Worm (Caenorhabditis elegans) whole organism, late embryonic: Measurements from ENCODE around the gene R05G6.5.

Source experiments
- C08G9.2 ChIP-seq: sonication (generic microtip); optimal IDR thresholded peaks from 2 replicates; lab custom pipeline; 2016; ENCODE audit warnings: mild to moderate bottlenecking, missing genetic modification characterization, moderate library complexity, missing compliant biosample characterization
- F13H6.1 ChIP-seq: sonication (generic microtip); optimal IDR thresholded peaks from 2 replicates; lab custom pipeline; 2016; ENCODE audit warnings: missing genetic modification characterization, missing compliant biosample characterization
- T23F11.4 ChIP-seq: fragments of 200-800 bp; sonication (Bioruptor generic); optimal IDR thresholded peaks from 2 replicates; lab custom pipeline; 2018; ENCODE audit warnings: mild to moderate bottlenecking, missing genetic modification characterization, missing compliant biosample characterization
- Y22D7AL.16 ChIP-seq: sonication (generic microtip); optimal IDR thresholded peaks from 2 replicates; lab custom pipeline; 2016; ENCODE audit warnings: missing genetic modification characterization, missing compliant biosample characterization
- ama-1 ChIP-seq: fragments of 150-350 bp; optimal IDR thresholded peaks from 2 replicates; lab custom pipeline; 2014
- ceh-14 ChIP-seq: sonication (generic microtip); optimal IDR thresholded peaks from 2 replicates; lab custom pipeline; 2016; ENCODE audit warnings: missing genotype, missing genetic modification characterization, missing compliant biosample characterization
- ceh-19 ChIP-seq: fragments of 200-800 bp; sonication (Bioruptor generic); optimal IDR thresholded peaks from 2 replicates; lab custom pipeline; 2018; ENCODE audit warnings: mild to moderate bottlenecking, missing genetic modification characterization, missing compliant biosample characterization
- ceh-22 ChIP-seq: sonication (generic microtip); optimal IDR thresholded peaks from 2 replicates; lab custom pipeline; 2017; ENCODE audit warnings: missing biosample characterization, missing genetic modification characterization
- ceh-34 ChIP-seq: sonication (generic microtip); optimal IDR thresholded peaks from 2 replicates; lab custom pipeline; 2016; ENCODE audit warnings: mild to moderate bottlenecking, missing genetic modification characterization, missing compliant biosample characterization
- ceh-45 ChIP-seq: fragments of 200-800 bp; sonication (Bioruptor generic); IDR thresholded peaks from 2 replicates; pipeline ENCODE4 v1.3.6; 2022; ENCODE audit warnings: missing genetic modification reagents, missing genetic modification characterization, missing compliant biosample characterization
- ceh-48 ChIP-seq: sonication (generic microtip); optimal IDR thresholded peaks from 2 replicates; lab custom pipeline; 2016; ENCODE audit warnings: missing genetic modification characterization, inconsistent platforms, missing compliant biosample characterization
- ceh-6 ChIP-seq: fragments of 200-800 bp; sonication (Bioruptor generic); optimal IDR thresholded peaks from 2 replicates; lab custom pipeline; 2018; ENCODE audit warnings: mild to moderate bottlenecking, missing genetic modification characterization, missing compliant biosample characterization
- ceh-9 ChIP-seq: sonication (generic microtip); optimal IDR thresholded peaks from 2 replicates; lab custom pipeline; 2016; ENCODE audit warnings: mild to moderate bottlenecking, missing genetic modification characterization, inconsistent platforms, missing compliant biosample characterization
- elt-2 ChIP-seq: sonication (generic microtip); optimal IDR thresholded peaks from 2 replicates; lab custom pipeline; 2016; ENCODE audit warnings: missing genetic modification reagents, missing genetic modification characterization, missing compliant biosample characterization
- ets-4 ChIP-seq: sonication (generic microtip); optimal IDR thresholded peaks from 2 replicates; lab custom pipeline; 2016; ENCODE audit warnings: missing genetic modification characterization, missing compliant biosample characterization
- eyg-1 ChIP-seq: sonication (generic microtip); optimal IDR thresholded peaks from 2 replicates; lab custom pipeline; 2016; ENCODE audit warnings: missing genotype, missing genetic modification characterization, missing compliant biosample characterization
- hlh-8 ChIP-seq: sonication (generic microtip); optimal IDR thresholded peaks from 2 replicates; lab custom pipeline; 2016; ENCODE audit warnings: missing genotype, missing genetic modification characterization, missing compliant biosample characterization
- lin-11 ChIP-seq: fragments of 200-800 bp; sonication (Bioruptor generic); optimal IDR thresholded peaks from 2 replicates; lab custom pipeline; 2018; ENCODE audit warnings: mild to moderate bottlenecking, missing genetic modification characterization, missing compliant biosample characterization
- madf-2 ChIP-seq: sonication (generic microtip); optimal IDR thresholded peaks from 2 replicates; lab custom pipeline; 2017; ENCODE audit warnings: missing genetic modification characterization, missing compliant biosample characterization
- mec-3 ChIP-seq: sonication (generic microtip); optimal IDR thresholded peaks from 2 replicates; lab custom pipeline; 2016; ENCODE audit warnings: borderline replicate concordance, missing genetic modification characterization, missing compliant biosample characterization
- nfya-1 ChIP-seq: sonication (generic microtip); optimal IDR thresholded peaks from 2 replicates; lab custom pipeline; 2017; ENCODE audit warnings: missing genetic modification characterization, mild to moderate bottlenecking, missing compliant biosample characterization, antibody characterized with exemption, moderate library complexity
- nhr-11 ChIP-seq: fragments of 150-350 bp; optimal IDR thresholded peaks from 2 replicates; lab custom pipeline; 2014; ENCODE audit warnings: missing biosample characterization, missing genetic modification characterization
- nhr-232 ChIP-seq: sonication (generic microtip); optimal IDR thresholded peaks from 2 replicates; lab custom pipeline; 2016; ENCODE audit warnings: missing genetic modification characterization, missing compliant biosample characterization
- npax-4 ChIP-seq: sonication (generic microtip); optimal IDR thresholded peaks from 2 replicates; lab custom pipeline; 2016; ENCODE audit warnings: missing genetic modification characterization, missing compliant biosample characterization
- pag-3 ChIP-seq: sonication (generic microtip); optimal IDR thresholded peaks from 2 replicates; lab custom pipeline; 2016; ENCODE audit warnings: missing compliant biosample characterization, missing genetic modification characterization, borderline replicate concordance
- pha-2 ChIP-seq: sonication (generic microtip); optimal IDR thresholded peaks from 2 replicates; lab custom pipeline; 2017; ENCODE audit warnings: mild to moderate bottlenecking, missing genetic modification characterization, missing compliant biosample characterization
- pqm-1 ChIP-seq: sonication (generic microtip); optimal IDR thresholded peaks from 2 replicates; lab custom pipeline; 2016; ENCODE audit warnings: missing genetic modification characterization, missing compliant biosample characterization
- pros-1 ChIP-seq: fragments of 150-350 bp; optimal IDR thresholded peaks from 2 replicates; lab custom pipeline; 2014; ENCODE audit warnings: missing biosample characterization, missing genetic modification reagents, missing genetic modification characterization
- ref-2 ChIP-seq: sonication (generic microtip); optimal IDR thresholded peaks from 2 replicates; lab custom pipeline; 2016; ENCODE audit warnings: missing genetic modification characterization, missing compliant biosample characterization
- rnt-1 ChIP-seq: sonication (generic microtip); optimal IDR thresholded peaks from 2 replicates; lab custom pipeline; 2016; ENCODE audit warnings: missing genetic modification characterization, missing compliant biosample characterization
- syd-9 ChIP-seq: sonication (generic microtip); optimal IDR thresholded peaks from 2 replicates; lab custom pipeline; 2016; ENCODE audit warnings: mild to moderate bottlenecking, missing genetic modification characterization, moderate library complexity, missing compliant biosample characterization
- tbx-2 ChIP-seq: sonication (generic microtip); optimal IDR thresholded peaks from 2 replicates; lab custom pipeline; 2016; ENCODE audit warnings: missing genetic modification characterization, missing compliant biosample characterization
- tbx-7 ChIP-seq: sonication (generic microtip); optimal IDR thresholded peaks from 2 replicates; lab custom pipeline; 2016; ENCODE audit warnings: missing genotype, missing genetic modification characterization, missing compliant biosample characterization
- ttx-3 ChIP-seq: sonication (generic microtip); optimal IDR thresholded peaks from 2 replicates; lab custom pipeline; 2016; ENCODE audit warnings: missing genetic modification reagents, missing genetic modification characterization, missing compliant biosample characterization
- unc-42 ChIP-seq: sonication (generic microtip); optimal IDR thresholded peaks from 2 replicates; lab custom pipeline; 2016; ENCODE audit warnings: missing genotype, missing genetic modification characterization, missing compliant biosample characterization
- unc-55 ChIP-seq: sonication (generic microtip); optimal IDR thresholded peaks from 2 replicates; lab custom pipeline; 2017; ENCODE audit warnings: missing biosample characterization, missing genetic modification reagents, missing genetic modification characterization
- zip-5 ChIP-seq: sonication (generic microtip); optimal IDR thresholded peaks from 2 replicates; lab custom pipeline; 2016; ENCODE audit warnings: missing genetic modification characterization, missing compliant biosample characterization

The R05G6.5 gene

DNA sequence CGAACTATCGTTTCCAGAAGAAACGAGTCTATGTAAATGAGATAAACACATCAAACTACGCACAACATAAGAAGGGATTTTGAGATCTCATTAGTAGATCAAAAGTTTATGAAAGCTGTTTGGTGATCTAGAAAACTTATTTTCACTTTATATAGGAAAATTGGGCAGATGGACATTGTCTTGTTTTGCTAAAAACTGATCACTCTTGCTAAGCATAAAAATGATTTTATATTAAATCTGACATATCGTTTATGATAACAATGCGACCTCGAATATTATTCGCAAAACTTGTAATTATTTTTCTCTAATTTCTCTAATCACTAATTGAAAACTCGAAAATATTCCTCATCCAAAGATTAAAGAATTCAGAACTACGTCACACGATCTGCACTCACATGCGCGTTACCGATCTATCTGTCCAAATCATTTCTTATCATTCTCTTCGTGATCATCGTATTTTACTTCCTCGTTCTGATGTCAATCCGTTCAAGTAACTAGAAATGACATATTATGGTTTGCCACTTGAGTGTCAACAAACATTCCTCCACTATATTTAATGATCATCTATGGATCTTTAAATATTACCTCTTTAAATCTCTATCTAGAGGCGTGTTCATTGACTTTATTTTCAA lies 38.3 kb upstream of the R05G6.5 start, which contains the start of gene F55G1.7 (continued):
- no peak for TF ChIP-seq syd-9 (tag; lab: Kevin White, UChicago)
- TF ChIP-seq, all 69 proteins: peak for 0

DNA sequence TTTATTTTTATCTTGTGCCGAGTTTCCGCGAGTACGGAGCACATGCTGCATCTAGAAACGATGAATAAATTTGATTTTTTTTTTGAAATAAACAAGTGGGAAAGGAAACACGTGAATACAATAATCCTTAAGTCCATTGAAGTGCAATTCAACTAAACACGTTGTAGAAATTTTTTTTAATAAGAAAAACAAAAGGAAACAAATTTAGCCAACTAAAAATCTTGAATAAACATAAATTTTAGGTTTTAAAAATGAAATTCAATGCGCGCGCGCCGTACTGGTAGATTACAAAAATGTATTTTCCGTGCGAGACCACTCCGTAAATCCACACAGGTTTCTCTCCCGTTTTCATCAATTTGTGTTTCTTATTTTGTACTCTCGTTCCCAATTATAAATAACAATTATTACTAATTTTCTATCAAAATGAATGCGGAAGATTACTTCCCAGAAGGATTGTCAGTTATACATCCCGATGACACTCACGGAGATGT lies 35.0 kb upstream of the R05G6.5 start, which contains the start of the genes plk-3 and F55G1.6:
plk-3 (minus strand) TSS at position 51 of the 491 bp plus-strand sequence.
F55G1.6 (plus strand) TSS at position 359 of the 491 bp plus-strand sequence.
- TF ChIP-seq ttx-3 (no peak), ceh-45 (GFP tag; lab: Robert Waterston, UW) (no peak), pros-1 (no peak), ama-1 (lab: Kevin White, UChicago) (no peak), C08G9.2 (tag; lab: Kevin White, UChicago) (no peak), madf-2 (tag; lab: Kevin White, UChicago) (no peak), ceh-6 (GFP tag; lab: Kevin White, UChicago) (no peak), tbx-2 (no peak), unc-55 (GFP tag; lab: Kevin White, UChicago) (no peak), F13H6.1 (tag; lab: Kevin White, UChicago) (no peak), ceh-14 (tag; lab: Kevin White, UChicago) (no peak), mec-3 (no peak), pha-2 (tag; lab: Kevin White, UChicago) (no peak), nhr-232 (no peak), nhr-11 (no peak), syd-9 (tag; lab: Kevin White, UChicago) (no peak), unc-42 (tag; lab: Kevin White, UChicago) (no peak), elt-2 (tag; lab: Kevin White, UChicago) (no peak)

DNA sequence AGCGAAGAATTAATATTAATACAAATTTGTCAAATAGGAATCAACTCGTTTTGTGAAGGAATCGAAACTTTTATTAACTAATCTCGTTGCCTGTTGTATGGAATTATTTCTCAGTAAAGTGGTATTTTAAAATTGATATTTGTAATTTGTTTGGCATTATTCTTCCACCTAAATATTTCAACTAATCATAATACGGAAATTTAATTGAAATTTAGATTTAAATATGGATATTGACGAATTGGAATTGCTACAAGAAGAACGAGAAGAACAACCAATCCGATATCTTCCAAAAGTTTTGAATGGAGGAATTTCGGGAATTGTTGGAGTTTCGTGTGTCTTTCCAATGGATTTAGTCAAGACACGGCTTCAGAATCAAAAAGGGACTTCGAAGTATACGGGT lies 33.3 kb upstream of the R05G6.5 start, which contains the start of gene slc-25A18.2:
slc-25A18.2 (plus strand) TSS at position 216 of the 400 bp plus-strand sequence.
- TF ChIP-seq ama-1 (lab: Kevin White, UChicago) (no peak), eyg-1 (tag; lab: Kevin White, UChicago) (no peak), ets-4 (tag; lab: Kevin White, UChicago) (no peak), npax-4 (tag; lab: Kevin White, UChicago) (no peak), elt-2 (tag; lab: Kevin White, UChicago) (no peak), ceh-48 (no peak), pros-1 (no peak), ceh-9 (tag; lab: Kevin White, UChicago) (no peak), pqm-1 (no peak), lin-11 (tag; lab: Kevin White, UChicago) (no peak), pag-3 (tag; lab: Kevin White, UChicago) (no peak), ceh-22 (tag; lab: Kevin White, UChicago) (no peak), mec-3 (no peak), hlh-8 (no peak), unc-55 (GFP tag; lab: Kevin White, UChicago) (no peak), Y22D7AL.16 (tag; lab: Kevin White, UChicago) (no peak), ref-2 (tag; lab: Kevin White, UChicago) (no peak), ceh-45 (GFP tag; lab: Robert Waterston, UW) (no peak), T23F11.4 (GFP tag; lab: Kevin White, UChicago) (no peak)

DNA sequence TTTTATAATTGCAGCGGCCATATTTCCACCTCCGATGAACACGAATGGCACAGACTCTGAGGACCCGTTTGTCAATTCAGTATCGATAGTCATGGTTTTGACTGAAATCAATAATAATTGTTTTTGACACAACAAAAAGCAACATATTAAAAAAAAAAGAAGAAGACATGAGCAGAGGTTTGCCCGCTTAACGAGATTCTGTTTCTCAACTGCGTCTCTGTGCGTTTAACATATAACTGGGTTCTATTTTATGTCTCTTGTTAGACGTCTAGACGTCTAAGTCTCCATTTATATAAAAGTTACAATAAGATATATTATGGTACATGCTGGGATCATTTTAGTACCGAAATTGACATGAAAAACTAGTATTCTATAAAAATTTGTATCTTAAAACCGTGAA lies 31.0 kb upstream of the R05G6.5 start, which contains the start of gene pycr-4:
pycr-4 (minus strand) TSS at position 101 of the 400 bp plus-strand sequence.
- TF ChIP-seq ceh-6 (GFP tag; lab: Kevin White, UChicago) = no peak
- TF ChIP-seq ceh-34 (tag; lab: Kevin White, UChicago) = no peak
- no peak for TF ChIP-seq hlh-8
- TF ChIP-seq ceh-19 = no peak
- no peak for TF ChIP-seq pha-2 (tag; lab: Kevin White, UChicago)
- TF ChIP-seq zip-5 (tag; lab: Kevin White, UChicago) = no peak
- no peak for TF ChIP-seq tbx-7 (tag; lab: Kevin White, UChicago)
- no peak for TF ChIP-seq ceh-14 (tag; lab: Kevin White, UChicago)
- no peak for TF ChIP-seq pros-1
- TF ChIP-seq nfya-1 (tag; lab: Kevin White, UChicago) = no peak
- TF ChIP-seq rnt-1 (tag; lab: Kevin White, UChicago) = no peak
